Fruit fly (Drosophila melanogaster) whole organism, prepupa: ENCODE measurements around the gene CG9917.

Experiments used
- Blimp-1 ChIP-seq: fragments of 200-800 bp; sonication (Bioruptor generic); optimal IDR thresholded peaks from 3 replicates; lab custom pipeline; 2017; ENCODE audit warnings: missing biosample characterization, missing genetic modification characterization, mild to moderate bottlenecking, moderate library complexity, missing genetic modification reagents
- CG10631 ChIP-seq: fragments of 200-800 bp; sonication (Bioruptor generic); optimal IDR thresholded peaks from 2 replicates; lab custom pipeline; 2016; ENCODE audit warnings: missing biosample characterization, missing genetic modification characterization
- CG11294 ChIP-seq: fragments of 200-800 bp; sonication (Bioruptor generic); IDR thresholded peaks from 2 replicates; pipeline ENCODE4 v1.3.6; 2022; ENCODE audit warnings: missing biosample characterization, missing genetic modification characterization
- CG11762 ChIP-seq: fragments of 200-800 bp; sonication (Bioruptor generic); optimal IDR thresholded peaks from 3 replicates; lab custom pipeline; 2016; ENCODE audit warnings: missing biosample characterization, missing genetic modification characterization; ENCODE audit not compliant: insufficient read depth
- CG11902 ChIP-seq: fragments of 200-800 bp; sonication (Bioruptor generic); optimal IDR thresholded peaks from 3 replicates; lab custom pipeline; 2016; ENCODE audit warnings: missing biosample characterization, missing genetic modification characterization
- CG15336 ChIP-seq: fragments of 200-800 bp; sonication (Bioruptor generic); IDR thresholded peaks from 2 replicates; pipeline ENCODE4 v1.3.6; 2022; ENCODE audit warnings: missing biosample characterization, missing genetic modification characterization
- CG1621 ChIP-seq: fragments of 200-800 bp; sonication (Bioruptor generic); optimal IDR thresholded peaks from 3 replicates; lab custom pipeline; 2018; ENCODE audit warnings: missing biosample characterization, mild to moderate bottlenecking, missing genetic modification characterization
- CG16779 ChIP-seq: fragments of 200-800 bp; sonication (Bioruptor generic); optimal IDR thresholded peaks from 3 replicates; lab custom pipeline; 2017; ENCODE audit warnings: missing biosample characterization, mild to moderate bottlenecking, missing genetic modification characterization
- CG3032 ChIP-seq: fragments of 200-800 bp; optimal IDR thresholded peaks from 2 replicates; lab custom pipeline; 2019; ENCODE audit warnings: missing biosample characterization, mild to moderate bottlenecking, missing genetic modification characterization, moderate library complexity
- CG31627 ChIP-seq: fragments of 200-800 bp; sonication (Bioruptor generic); optimal IDR thresholded peaks from 3 replicates; lab custom pipeline; 2016; ENCODE audit warnings: missing biosample characterization, missing genetic modification characterization
- CG4318 ChIP-seq: fragments of 200-800 bp; sonication (Bioruptor generic); optimal IDR thresholded peaks from 3 replicates; lab custom pipeline; 2017; ENCODE audit warnings: missing biosample characterization, mild to moderate bottlenecking, missing genetic modification characterization
- CG6163 ChIP-seq: fragments of 200-800 bp; sonication (Bioruptor generic); IDR thresholded peaks from 3 replicates; pipeline ENCODE4 v1.3.6; 2022; ENCODE audit warnings: missing biosample characterization, missing genetic modification characterization
- CG6276 ChIP-seq: fragments of 200-800 bp; sonication (Bioruptor generic); optimal IDR thresholded peaks from 2 replicates; lab custom pipeline; 2017; ENCODE audit warnings: missing biosample characterization, mild to moderate bottlenecking, missing genetic modification characterization
- CG6792 ChIP-seq: fragments of 200-800 bp; sonication (Bioruptor generic); optimal IDR thresholded peaks from 3 replicates; lab custom pipeline; 2016; ENCODE audit warnings: missing biosample characterization, missing genetic modification characterization
- CG6808 ChIP-seq: fragments of 200-800 bp; sonication (Bioruptor generic); optimal IDR thresholded peaks from 3 replicates; lab custom pipeline; 2017; ENCODE audit warnings: missing biosample characterization, missing genetic modification characterization, mild to moderate bottlenecking, moderate library complexity, missing genetic modification reagents
- CG8119 ChIP-seq: fragments of 200-800 bp; sonication (Bioruptor generic); IDR thresholded peaks from 3 replicates; pipeline ENCODE4 v1.3.6; 2022; ENCODE audit warnings: missing biosample characterization, missing genetic modification characterization
- CG8319 ChIP-seq: fragments of 200-800 bp; sonication (Bioruptor generic); optimal IDR thresholded peaks from 3 replicates; lab custom pipeline; 2016; ENCODE audit warnings: missing biosample characterization, missing genetic modification characterization
- CG8632 ChIP-seq: fragments of 200-800 bp; sonication (Bioruptor generic); optimal IDR thresholded peaks from 3 replicates; lab custom pipeline; 2016; ENCODE audit warnings: missing biosample characterization, missing genetic modification characterization
- CG9139 ChIP-seq: fragments of 200-800 bp; sonication (Bioruptor generic); optimal IDR thresholded peaks from 3 replicates; lab custom pipeline; 2017; ENCODE audit warnings: missing biosample characterization, mild to moderate bottlenecking, missing genetic modification characterization
- Eip78C ChIP-seq: fragments of 200-800 bp; sonication (Bioruptor generic); peaks from one replicate; lab custom pipeline; 2016; ENCODE audit warnings: missing biosample characterization, missing genetic modification characterization
- Eip93F ChIP-seq: fragments of 200-800 bp; sonication (Bioruptor generic); optimal IDR thresholded peaks from 2 replicates; lab custom pipeline; 2016; ENCODE audit warnings: missing biosample characterization, mild to moderate bottlenecking, missing genetic modification characterization
- Ets21C ChIP-seq: fragments of 200-800 bp; sonication (Bioruptor generic); optimal IDR thresholded peaks from 3 replicates; lab custom pipeline; 2016; ENCODE audit warnings: missing biosample characterization, missing genetic modification characterization
- Gug ChIP-seq: fragments of 200-800 bp; sonication (Bioruptor generic); IDR thresholded peaks from 2 replicates; pipeline ENCODE4 v1.3.6; 2022; ENCODE audit warnings: missing biosample characterization, missing genetic modification characterization
- Hr38 ChIP-seq: sonication (Bioruptor generic); optimal IDR thresholded peaks from 2 replicates; lab custom pipeline; 2016; ENCODE audit warnings: missing biosample characterization, missing genetic modification characterization
- Hr39 ChIP-seq: fragments of 200-800 bp; sonication (Bioruptor generic); optimal IDR thresholded peaks from 2 replicates; lab custom pipeline; 2016; ENCODE audit warnings: missing biosample characterization, missing genetic modification characterization
- Hr4 ChIP-seq: fragments of 200-800 bp; sonication (Bioruptor generic); optimal IDR thresholded peaks from 3 replicates; lab custom pipeline; 2016; ENCODE audit warnings: missing biosample characterization, missing genetic modification characterization
- Lpt ChIP-seq: fragments of 200-800 bp; sonication (Bioruptor generic); optimal IDR thresholded peaks from 3 replicates; lab custom pipeline; 2016; ENCODE audit warnings: missing biosample characterization, missing genetic modification characterization
- Met ChIP-seq: fragments of 200-800 bp; sonication (Bioruptor generic); optimal IDR thresholded peaks from 3 replicates; lab custom pipeline; 2016; ENCODE audit warnings: missing biosample characterization, missing genetic modification characterization
- Smox ChIP-seq: fragments of 200-800 bp; sonication (Bioruptor generic); optimal IDR thresholded peaks from 3 replicates; lab custom pipeline; 2016; ENCODE audit warnings: missing biosample characterization, missing genetic modification characterization
- Sox102F ChIP-seq: fragments of 200-800 bp; sonication (Bioruptor generic); optimal IDR thresholded peaks from 2 replicates; lab custom pipeline; 2016; ENCODE audit warnings: missing biosample characterization, mild to moderate bottlenecking, missing genetic modification characterization
- Sox14 ChIP-seq: fragments of 200-800 bp; sonication (Bioruptor generic); optimal IDR thresholded peaks from 3 replicates; lab custom pipeline; 2016; ENCODE audit warnings: missing biosample characterization, missing genetic modification characterization
- Sox15 ChIP-seq: fragments of 200-800 bp; sonication (Bioruptor generic); optimal IDR thresholded peaks from 3 replicates; lab custom pipeline; 2016; ENCODE audit warnings: missing biosample characterization, missing genetic modification characterization
- achi ChIP-seq: fragments of 200-800 bp; sonication (Bioruptor generic); optimal IDR thresholded peaks from 3 replicates; lab custom pipeline; 2016; ENCODE audit warnings: missing biosample characterization, missing genetic modification characterization
- acj6 ChIP-seq: fragments of 200-800 bp; sonication (Bioruptor generic); optimal IDR thresholded peaks from 3 replicates; lab custom pipeline; 2016; ENCODE audit warnings: missing biosample characterization, missing genetic modification characterization
- cyc ChIP-seq: fragments of 200-800 bp; sonication (Bioruptor generic); optimal IDR thresholded peaks from 3 replicates; lab custom pipeline; 2016; ENCODE audit warnings: missing biosample characterization, missing genetic modification characterization
- dac ChIP-seq: fragments of 200-800 bp; sonication (Bioruptor generic); optimal IDR thresholded peaks from 2 replicates; lab custom pipeline; 2017; ENCODE audit warnings: missing biosample characterization, mild to moderate bottlenecking, missing genetic modification characterization
- dsx ChIP-seq: fragments of 200-800 bp; optimal IDR thresholded peaks from 3 replicates; lab custom pipeline; 2019; ENCODE audit warnings: missing biosample characterization, mild to moderate bottlenecking, missing genetic modification characterization, moderate library complexity; ENCODE audit not compliant: poor library complexity, severe bottlenecking
- eg ChIP-seq: fragments of 200-800 bp; sonication (Bioruptor generic); IDR thresholded peaks from 3 replicates; pipeline ENCODE4 v1.3.6; 2022; ENCODE audit warnings: missing biosample characterization, missing genetic modification characterization
- esn ChIP-seq: fragments of 200-800 bp; sonication (Bioruptor generic); optimal IDR thresholded peaks from 2 replicates; lab custom pipeline; 2016; ENCODE audit warnings: missing biosample characterization, mild to moderate bottlenecking, missing genetic modification characterization, moderate library complexity
- fkh ChIP-seq: fragments of 200-800 bp; sonication (Bioruptor generic); optimal IDR thresholded peaks from 3 replicates; lab custom pipeline; 2017; ENCODE audit warnings: missing biosample characterization, mild to moderate bottlenecking, missing genetic modification characterization, moderate library complexity
- lz ChIP-seq: fragments of 200-800 bp; sonication (Bioruptor generic); optimal IDR thresholded peaks from 3 replicates; lab custom pipeline; 2016; ENCODE audit warnings: missing biosample characterization, missing genetic modification characterization
- pdm3 ChIP-seq: fragments of 200-800 bp; sonication (Bioruptor generic); optimal IDR thresholded peaks from 3 replicates; lab custom pipeline; 2016; ENCODE audit warnings: missing biosample characterization, missing genetic modification characterization
- salr ChIP-seq, 2 experiments: fragments of 200-800 bp; sonication (Bioruptor generic); optimal IDR thresholded peaks; 3 replicates each; lab custom pipeline; 2016 to 2018; ENCODE audit warnings: missing biosample characterization in 2 of 2, missing genetic modification characterization in 2 of 2, mild to moderate bottlenecking in 1 of 2
- spab ChIP-seq: fragments of 200-800 bp; sonication (Bioruptor generic); optimal IDR thresholded peaks from 2 replicates; lab custom pipeline; 2017; ENCODE audit warnings: missing biosample characterization, mild to moderate bottlenecking, missing genetic modification characterization, missing genetic modification reagents
- ss ChIP-seq, 2 experiments: fragments of 200-800 bp; sonication (Bioruptor generic); optimal IDR thresholded peaks; 2 replicates in 1 of 2; 3 replicates in 1 of 2; lab custom pipeline; 2017 to 2018; ENCODE audit warnings: mild to moderate bottlenecking in 2 of 2, missing biosample characterization in 2 of 2, missing genetic modification characterization in 2 of 2, moderate library complexity in 1 of 2
- svp ChIP-seq: fragments of 200-800 bp; sonication (Bioruptor generic); peaks from one replicate; lab custom pipeline; 2016; ENCODE audit warnings: missing biosample characterization, missing genetic modification characterization
- topi ChIP-seq: fragments of 200-800 bp; sonication (Bioruptor generic); optimal IDR thresholded peaks from 3 replicates; lab custom pipeline; 2016; ENCODE audit warnings: missing biosample characterization, missing genetic modification characterization
- vri ChIP-seq: fragments of 200-800 bp; sonication (Bioruptor generic); optimal IDR thresholded peaks from 3 replicates; lab custom pipeline; 2016; ENCODE audit warnings: missing biosample characterization, mild to moderate bottlenecking, missing genetic modification characterization

The CG9917 gene

DNA sequence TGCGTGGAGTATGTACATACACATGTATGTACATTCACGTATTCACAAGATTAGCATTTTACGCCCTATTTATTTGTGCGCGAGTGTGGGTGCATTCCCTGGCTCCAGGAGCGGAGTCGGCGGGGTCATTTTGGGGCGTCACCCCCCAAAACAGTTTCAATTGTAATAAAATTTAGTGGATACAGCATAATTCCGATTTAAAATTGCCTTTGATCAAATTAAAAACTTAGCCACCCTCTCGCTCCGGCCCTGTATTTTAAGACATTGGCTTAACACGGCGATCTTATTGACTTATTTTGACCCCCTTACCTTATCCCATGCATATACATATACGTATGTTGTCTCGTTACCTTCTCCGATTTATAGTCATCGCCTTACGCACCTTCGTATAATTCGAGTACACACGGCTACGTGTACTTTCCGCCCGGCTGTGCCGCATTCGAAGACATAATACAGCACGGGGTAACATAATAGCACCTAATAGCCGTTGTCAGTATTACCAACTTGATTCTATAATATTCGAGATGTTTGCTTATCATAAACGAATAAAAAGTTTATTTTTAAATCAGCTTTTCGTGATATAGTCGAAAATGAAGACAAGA is 43.6 kb downstream of the CG9917 start (continued):
- TF ChIP-seq CG4318 (peak; percentile 84), vri (GFP tag; lab: Kevin White, UChicago) (peak; percentile 73), cyc (peak; percentile 95), CG11902 (GFP tag; lab: Kevin White, UChicago) (peak; percentile 99), svp (GFP tag; lab: Kevin White, UChicago) (peak; percentile 98), Sox14 (peak; percentile 91), CG11762 (peak; percentile 83), acj6 (GFP tag; lab: Kevin White, UChicago) (peak; percentile 89), salr (GFP tag; optimal IDR thresholded peaks at IDR 0.05; lab: Kevin White, UChicago) (peak; percentile 65 to 79), lz (peak; percentile 95), Hr38 (peak; percentile 5), achi (GFP tag; lab: Kevin White, UChicago) (peak; percentile 87), CG11294 (GFP tag; lab: Robert Waterston, UW) (peak; percentile 87), CG3032 (peak; percentile 87), Hr4 (GFP tag; lab: Kevin White, UChicago) (peak; percentile 91), CG10631 (GFP tag; lab: Kevin White, UChicago) (peak; percentile 88), Sox15 (GFP tag; lab: Kevin White, UChicago) (peak; percentile 95), Met (GFP tag; lab: Kevin White, UChicago) (peak; percentile 88), CG31627 (GFP tag; lab: Kevin White, UChicago) (peak; percentile 96), CG6276 (GFP tag; lab: Kevin White, UChicago) (peak; percentile 79), CG6163 (peak; percentile 96), CG1621 (tag; lab: Kevin White, UChicago) (peak; percentile 86), CG8119 (GFP tag; lab: Robert Waterston, UW) (peak; percentile 75), Sox102F (GFP tag; lab: Kevin White, UChicago) (peak; percentile 87), CG8319 (GFP tag; lab: Kevin White, UChicago) (peak; percentile 90), dac (GFP tag; lab: Kevin White, UChicago) (peak; percentile 58)

DNA sequence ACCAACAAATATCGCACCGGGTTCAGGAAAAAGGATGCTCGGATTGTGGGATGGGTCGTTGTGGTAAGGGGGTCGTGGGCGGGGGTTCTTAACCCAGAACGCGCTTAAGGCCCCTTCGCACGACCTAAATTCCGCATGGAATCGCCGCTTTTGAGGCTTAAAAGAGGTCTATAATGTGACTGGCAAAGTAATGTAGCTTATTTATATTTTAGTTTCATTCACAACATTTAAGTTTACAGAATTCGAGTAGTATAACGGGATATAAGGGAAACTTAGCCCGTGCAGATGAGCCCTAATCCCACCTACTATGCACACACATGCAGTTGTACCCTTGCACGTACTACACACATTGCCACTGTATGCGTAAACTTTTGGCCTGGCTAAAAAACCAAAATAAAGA is 44.2 kb downstream of the CG9917 start:
- TF ChIP-seq esn (GFP tag; lab: Kevin White, UChicago) = peak; percentile 79
- TF ChIP-seq CG15336 = peak; percentile 94
- TF ChIP-seq Lpt (GFP tag; lab: Kevin White, UChicago) = peak; percentile 71
- TF ChIP-seq CG8632 = peak; percentile 85
- TF ChIP-seq topi (GFP tag; lab: Kevin White, UChicago) = peak; percentile 87
- peak; percentile 87 for TF ChIP-seq Met (GFP tag; lab: Kevin White, UChicago)
- no peak for TF ChIP-seq fkh (GFP tag; lab: Kevin White, UChicago)
- TF ChIP-seq achi (GFP tag; lab: Kevin White, UChicago) = peak; percentile 85
- peak; percentile 79 for TF ChIP-seq Smox (GFP tag; lab: Kevin White, UChicago)
- peak; percentile 86 for TF ChIP-seq Sox14
- TF ChIP-seq Eip78C (GFP tag; lab: Kevin White, UChicago) = peak; percentile 90
- peak; percentile 70 for TF ChIP-seq Blimp-1 (GFP tag; lab: Kevin White, UChicago)
- TF ChIP-seq Gug (GFP tag; lab: Robert Waterston, UW) = peak; percentile 71
- peak; percentile 79 for TF ChIP-seq pdm3 (GFP tag; lab: Kevin White, UChicago)
- peak; percentile 88 for TF ChIP-seq CG6792 (GFP tag; lab: Kevin White, UChicago)
- TF ChIP-seq CG11902 (GFP tag; lab: Kevin White, UChicago) = peak; percentile 36
- TF ChIP-seq CG4318 = peak; percentile 63
- TF ChIP-seq Ets21C (GFP tag; lab: Kevin White, UChicago) = peak; percentile 71
- peak; percentile 70; the same call in 1 of the 2 replicates for TF ChIP-seq CG11294 (GFP tag; lab: Robert Waterston, UW)
- peak; percentile 73 for TF ChIP-seq svp (GFP tag; lab: Kevin White, UChicago)
- peak; percentile 83 for TF ChIP-seq spab (GFP tag; lab: Kevin White, UChicago)
- peak; percentile 87 for TF ChIP-seq CG3032
- peak; percentile 80 for TF ChIP-seq Hr39 (GFP tag; lab: Kevin White, UChicago)
- peak; percentile 86 for TF ChIP-seq dsx (GFP tag; lab: Kevin White, UChicago)
- TF ChIP-seq ss (GFP tag; optimal IDR thresholded peaks at IDR 0.05; lab: Kevin White, UChicago) = peak; percentile 90 to 91
- peak; percentile 93 for TF ChIP-seq CG6163
- peak; percentile 68 for TF ChIP-seq CG8319 (GFP tag; lab: Kevin White, UChicago)
- peak; percentile 94 for TF ChIP-seq CG6808 (GFP tag; lab: Kevin White, UChicago)
- TF ChIP-seq vri (GFP tag; lab: Kevin White, UChicago) = peak; percentile 80
- peak; percentile 50 to 80 for TF ChIP-seq salr (GFP tag; optimal IDR thresholded peaks at IDR 0.05; lab: Kevin White, UChicago)
- peak; percentile 82 for TF ChIP-seq CG16779 (tag; lab: Kevin White, UChicago)
- TF ChIP-seq eg (GFP tag; lab: Robert Waterston, UW) = peak; percentile 90
- TF ChIP-seq dac (GFP tag; lab: Kevin White, UChicago) = peak; percentile 78
- TF ChIP-seq Eip93F = peak; percentile 73
- peak; percentile 83 for TF ChIP-seq CG9139
